Worm (Caenorhabditis elegans) whole organism, L4 larva: Measurements from ENCODE around the gene acdh-13.

Experiments used
- arid-1 ChIP-seq: fragments of 200-800 bp; sonication (Bioruptor generic); conservative IDR thresholded peaks from 2 replicates; pipeline ENCODE4 v1.3.6; 2022; ENCODE audit warnings: missing genetic modification reagents, missing genetic modification characterization, missing compliant biosample characterization
- dve-1 ChIP-seq: sonication (generic microtip); optimal IDR thresholded peaks from 2 replicates; lab custom pipeline; 2017; ENCODE audit warnings: antibody characterized with exemption, mild to moderate bottlenecking, missing genetic modification characterization, missing compliant biosample characterization; ENCODE audit not compliant: insufficient read depth
- fkh-10 ChIP-seq: fragments of 150-350 bp; optimal IDR thresholded peaks from 2 replicates; lab custom pipeline; 2014; ENCODE audit warnings: missing biosample characterization, missing genetic modification reagents, missing genetic modification characterization
- lin-15B ChIP-seq: fragments of 150-350 bp; sonication (generic microtip); optimal IDR thresholded peaks from 3 replicates; lab custom pipeline; 2014; ENCODE audit warnings: missing biosample characterization, missing genetic modification characterization
- mep-1 ChIP-seq: fragments of 150-350 bp; sonication (generic microtip); optimal IDR thresholded peaks from 3 replicates; lab custom pipeline; 2014; ENCODE audit warnings: missing biosample characterization, missing genetic modification characterization
- nhr-28 ChIP-seq: fragments of 150-350 bp; optimal IDR thresholded peaks from 2 replicates; lab custom pipeline; 2014; ENCODE audit warnings: missing biosample characterization, missing genetic modification characterization
- nhr-77 ChIP-seq: fragments of 150-350 bp; optimal IDR thresholded peaks from 2 replicates; lab custom pipeline; 2014; ENCODE audit warnings: missing biosample characterization, missing genetic modification characterization
- pha-4 ChIP-seq, 2 experiments: fragments of 150-350 bp in 1 of 2; fragments of 200-800 bp in 1 of 2; sonication (Bioruptor generic) in 1 of 2; IDR thresholded peaks in 1 of 2; optimal IDR thresholded peaks in 1 of 2; 2 replicates each; pipeline versions ENCODE4 v1.3.6 to Lab custom; 2014 to 2022; ENCODE audit warnings: missing genetic modification characterization in 2 of 2, missing genetic modification reagents in 2 of 2, missing biosample characterization in 1 of 2, missing compliant biosample characterization in 1 of 2
- skn-1 ChIP-seq: fragments of 150-350 bp; optimal IDR thresholded peaks from 2 replicates; lab custom pipeline; 2014; ENCODE audit warnings: missing biosample characterization, missing genetic modification characterization
- snpc-4 ChIP-seq: fragments of 150-350 bp; optimal IDR thresholded peaks from 2 replicates; lab custom pipeline; 2014; ENCODE audit warnings: missing biosample characterization, missing genetic modification characterization
- unc-62 ChIP-seq, 3 experiments: fragments of 150-350 bp in 1 of 3; sonication (generic microtip); optimal IDR thresholded peaks in 2 of 3; peaks in 1 of 3; 1 replicate in 1 of 3; 2 replicates in 2 of 3; lab custom pipeline; 2014 to 2017; ENCODE audit warnings: missing biosample characterization in 3 of 3, missing genetic modification characterization in 3 of 3, missing genetic modification reagents in 3 of 3, missing genotype in 1 of 3
- ztf-11 ChIP-seq: fragments of 150-350 bp; optimal IDR thresholded peaks from 2 replicates; lab custom pipeline; 2014; ENCODE audit warnings: missing biosample characterization, missing genetic modification characterization

- TF ChIP-seq fkh-10 (GFP tag; lab: Kevin White, UChicago) = no peak
- TF ChIP-seq mep-1 (tag; lab: Kevin White, UChicago) = no peak
- TF ChIP-seq nhr-28 (tag; lab: Kevin White, UChicago) = peak; percentile 41
- TF ChIP-seq pha-4 (GFP tag; IDR thresholded peaks at IDR 0.05; lab: Robert Waterston, UW) = peak; percentile 51; the same call in 1 of the 2 replicates
- TF ChIP-seq pha-4 (tag; optimal IDR thresholded peaks at IDR 0.05; lab: Kevin White, UChicago) = no peak
- TF ChIP-seq arid-1 = no peak
- TF ChIP-seq dve-1 (tag; lab: Kevin White, UChicago) = peak; percentile 68
- no peak for TF ChIP-seq nhr-77 (tag; lab: Kevin White, UChicago)
- TF ChIP-seq skn-1 (tag; lab: Kevin White, UChicago) = no peak
- TF ChIP-seq lin-15B (tag; lab: Kevin White, UChicago) = no peak
- TF ChIP-seq snpc-4 (tag; lab: Kevin White, UChicago) = no peak
- TF ChIP-seq unc-62 (GFP tag; optimal IDR thresholded peaks at IDR 0.05 in 1 of 2; lab: Kevin White, UChicago) = no peak
- TF ChIP-seq unc-62 (tag; optimal IDR thresholded peaks at IDR 0.05; lab: Kevin White, UChicago) = no peak
- TF ChIP-seq ztf-11 (tag; lab: Kevin White, UChicago) = no peak
These were observed 34.2 kb upstream of the acdh-13 start for ce11 chrIV:8532796-8533195.
